Worm (Caenorhabditis elegans): Measurements from ENCODE around the gene T04C9.3.

ce11 chrIII:5991142-5991930, 5.9 kb downstream of the T04C9.3 start, which contains the start of gene T04C9.2:
- no peak for TF ChIP-seq nfya-1 (tag; optimal IDR thresholded peaks at IDR 0.05; ENCODE audit: borderline replicate concordance, insufficient read depth)
- no peak for TF ChIP-seq lag-1 (GFP tag; IDR thresholded peaks at IDR 0.05)
- no peak for TF ChIP-seq Y95B8A.8 (GFP tag; IDR thresholded peaks at IDR 0.05)
- TF ChIP-seq ama-1 (optimal IDR thresholded peaks at IDR 0.05): no peak
- TF ChIP-seq ama-1 (GFP tag; optimal IDR thresholded peaks at IDR 0.05): no peak

Data from whole organism, young adult.